Worm (Caenorhabditis elegans) whole organism, late embryonic: Measurements from ENCODE around the gene clec-41.

Source experiments
- C08G9.2 ChIP-seq: sonication (generic microtip); optimal IDR thresholded peaks from 2 replicates; lab custom pipeline; 2016; ENCODE audit warnings: mild to moderate bottlenecking, missing genetic modification characterization, moderate library complexity, missing compliant biosample characterization
- F13H6.1 ChIP-seq: sonication (generic microtip); optimal IDR thresholded peaks from 2 replicates; lab custom pipeline; 2016; ENCODE audit warnings: missing genetic modification characterization, missing compliant biosample characterization
- T23F11.4 ChIP-seq: fragments of 200-800 bp; sonication (Bioruptor generic); optimal IDR thresholded peaks from 2 replicates; lab custom pipeline; 2018; ENCODE audit warnings: mild to moderate bottlenecking, missing genetic modification characterization, missing compliant biosample characterization
- Y22D7AL.16 ChIP-seq: sonication (generic microtip); optimal IDR thresholded peaks from 2 replicates; lab custom pipeline; 2016; ENCODE audit warnings: missing genetic modification characterization, missing compliant biosample characterization
- ama-1 ChIP-seq: fragments of 150-350 bp; optimal IDR thresholded peaks from 2 replicates; lab custom pipeline; 2014
- ceh-18 ChIP-seq: sonication (generic microtip); optimal IDR thresholded peaks from 2 replicates; lab custom pipeline; 2016; ENCODE audit warnings: missing genetic modification characterization, missing compliant biosample characterization
- ceh-19 ChIP-seq: fragments of 200-800 bp; sonication (Bioruptor generic); optimal IDR thresholded peaks from 2 replicates; lab custom pipeline; 2018; ENCODE audit warnings: mild to moderate bottlenecking, missing genetic modification characterization, missing compliant biosample characterization
- ceh-24 ChIP-seq: sonication (generic microtip); optimal IDR thresholded peaks from 2 replicates; lab custom pipeline; 2016; ENCODE audit warnings: mild to moderate bottlenecking, missing genetic modification characterization, missing compliant biosample characterization
- ceh-31 ChIP-seq: sonication (generic microtip); optimal IDR thresholded peaks from 2 replicates; lab custom pipeline; 2016; ENCODE audit warnings: missing genetic modification characterization, missing compliant biosample characterization
- ceh-34 ChIP-seq: sonication (generic microtip); optimal IDR thresholded peaks from 2 replicates; lab custom pipeline; 2016; ENCODE audit warnings: mild to moderate bottlenecking, missing genetic modification characterization, missing compliant biosample characterization
- ceh-45 ChIP-seq: fragments of 200-800 bp; sonication (Bioruptor generic); IDR thresholded peaks from 2 replicates; pipeline ENCODE4 v1.3.6; 2022; ENCODE audit warnings: missing genetic modification reagents, missing genetic modification characterization, missing compliant biosample characterization
- che-1 ChIP-seq: sonication (generic microtip); optimal IDR thresholded peaks from 2 replicates; lab custom pipeline; 2016; ENCODE audit warnings: mild to moderate bottlenecking, missing genetic modification characterization, missing compliant biosample characterization
- elt-4 ChIP-seq: sonication (generic microtip); optimal IDR thresholded peaks from 2 replicates; lab custom pipeline; 2016; ENCODE audit warnings: missing genetic modification characterization, missing compliant biosample characterization
- ets-4 ChIP-seq: sonication (generic microtip); optimal IDR thresholded peaks from 2 replicates; lab custom pipeline; 2016; ENCODE audit warnings: missing genetic modification characterization, missing compliant biosample characterization
- fkh-10 ChIP-seq: fragments of 150-350 bp; optimal IDR thresholded peaks from 2 replicates; lab custom pipeline; 2014; ENCODE audit warnings: missing biosample characterization, missing genetic modification reagents, missing genetic modification characterization
- gmeb-2 ChIP-seq: sonication (generic microtip); optimal IDR thresholded peaks from 2 replicates; lab custom pipeline; 2016; ENCODE audit warnings: missing genetic modification characterization, inconsistent platforms, missing compliant biosample characterization
- hlh-30 ChIP-seq: sonication (generic microtip); optimal IDR thresholded peaks from 2 replicates; lab custom pipeline; 2017; ENCODE audit warnings: antibody characterized with exemption, missing genetic modification characterization, missing compliant biosample characterization; ENCODE audit not compliant: insufficient read depth
- hlh-6 ChIP-seq: sonication (generic microtip); optimal IDR thresholded peaks from 2 replicates; lab custom pipeline; 2016; ENCODE audit warnings: missing genotype, missing genetic modification characterization, missing compliant biosample characterization
- hlh-8 ChIP-seq: sonication (generic microtip); optimal IDR thresholded peaks from 2 replicates; lab custom pipeline; 2016; ENCODE audit warnings: missing genotype, missing genetic modification characterization, missing compliant biosample characterization
- lim-6 ChIP-seq: sonication (generic microtip); optimal IDR thresholded peaks from 2 replicates; lab custom pipeline; 2016; ENCODE audit warnings: missing genetic modification characterization, missing compliant biosample characterization
- lin-11 ChIP-seq: fragments of 200-800 bp; sonication (Bioruptor generic); optimal IDR thresholded peaks from 2 replicates; lab custom pipeline; 2018; ENCODE audit warnings: mild to moderate bottlenecking, missing genetic modification characterization, missing compliant biosample characterization
- madf-2 ChIP-seq: sonication (generic microtip); optimal IDR thresholded peaks from 2 replicates; lab custom pipeline; 2017; ENCODE audit warnings: missing genetic modification characterization, missing compliant biosample characterization
- mec-3 ChIP-seq: sonication (generic microtip); optimal IDR thresholded peaks from 2 replicates; lab custom pipeline; 2016; ENCODE audit warnings: borderline replicate concordance, missing genetic modification characterization, missing compliant biosample characterization
- nhr-11 ChIP-seq: fragments of 150-350 bp; optimal IDR thresholded peaks from 2 replicates; lab custom pipeline; 2014; ENCODE audit warnings: missing biosample characterization, missing genetic modification characterization
- npax-4 ChIP-seq: sonication (generic microtip); optimal IDR thresholded peaks from 2 replicates; lab custom pipeline; 2016; ENCODE audit warnings: missing genetic modification characterization, missing compliant biosample characterization
- odd-2 ChIP-seq: sonication (generic microtip); optimal IDR thresholded peaks from 2 replicates; lab custom pipeline; 2017; ENCODE audit warnings: antibody characterized with exemption, mild to moderate bottlenecking, missing genetic modification characterization, missing compliant biosample characterization
- pat-9 ChIP-seq: fragments of 200-800 bp; sonication (Bioruptor generic); optimal IDR thresholded peaks from 2 replicates; lab custom pipeline; 2018; ENCODE audit warnings: mild to moderate bottlenecking, missing genetic modification characterization, moderate library complexity, missing compliant biosample characterization
- pax-1 ChIP-seq: fragments of 150-350 bp; optimal IDR thresholded peaks from 2 replicates; lab custom pipeline; 2014; ENCODE audit warnings: missing biosample characterization, missing genetic modification characterization
- pha-4 ChIP-seq: fragments of 150-350 bp; optimal IDR thresholded peaks from 2 replicates; lab custom pipeline; 2018; ENCODE audit warnings: missing biosample characterization, missing genetic modification reagents, missing genetic modification characterization
- pros-1 ChIP-seq: fragments of 150-350 bp; optimal IDR thresholded peaks from 2 replicates; lab custom pipeline; 2014; ENCODE audit warnings: missing biosample characterization, missing genetic modification reagents, missing genetic modification characterization
- rnt-1 ChIP-seq: sonication (generic microtip); optimal IDR thresholded peaks from 2 replicates; lab custom pipeline; 2016; ENCODE audit warnings: missing genetic modification characterization, missing compliant biosample characterization
- sox-2 ChIP-seq: fragments of 200-800 bp; sonication (Bioruptor generic); IDR thresholded peaks from 2 replicates; pipeline ENCODE4 v1.3.6; 2022; ENCODE audit warnings: missing genetic modification reagents, missing genetic modification characterization, missing compliant biosample characterization
- sox-4 ChIP-seq: sonication (generic microtip); optimal IDR thresholded peaks from 2 replicates; lab custom pipeline; 2017; ENCODE audit warnings: mild to moderate bottlenecking, missing genetic modification characterization, inconsistent platforms, missing compliant biosample characterization
- syd-9 ChIP-seq: sonication (generic microtip); optimal IDR thresholded peaks from 2 replicates; lab custom pipeline; 2016; ENCODE audit warnings: mild to moderate bottlenecking, missing genetic modification characterization, moderate library complexity, missing compliant biosample characterization
- tbx-2 ChIP-seq: sonication (generic microtip); optimal IDR thresholded peaks from 2 replicates; lab custom pipeline; 2016; ENCODE audit warnings: missing genetic modification characterization, missing compliant biosample characterization
- ttx-3 ChIP-seq: sonication (generic microtip); optimal IDR thresholded peaks from 2 replicates; lab custom pipeline; 2016; ENCODE audit warnings: missing genetic modification reagents, missing genetic modification characterization, missing compliant biosample characterization
- unc-55 ChIP-seq: sonication (generic microtip); optimal IDR thresholded peaks from 2 replicates; lab custom pipeline; 2017; ENCODE audit warnings: missing biosample characterization, missing genetic modification reagents, missing genetic modification characterization
- unc-86 ChIP-seq: sonication (generic microtip); optimal IDR thresholded peaks from 2 replicates; lab custom pipeline; 2016; ENCODE audit warnings: missing genetic modification characterization, missing compliant biosample characterization
- zip-5 ChIP-seq: sonication (generic microtip); optimal IDR thresholded peaks from 2 replicates; lab custom pipeline; 2016; ENCODE audit warnings: missing genetic modification characterization, missing compliant biosample characterization

clec-41 gene

DNA sequence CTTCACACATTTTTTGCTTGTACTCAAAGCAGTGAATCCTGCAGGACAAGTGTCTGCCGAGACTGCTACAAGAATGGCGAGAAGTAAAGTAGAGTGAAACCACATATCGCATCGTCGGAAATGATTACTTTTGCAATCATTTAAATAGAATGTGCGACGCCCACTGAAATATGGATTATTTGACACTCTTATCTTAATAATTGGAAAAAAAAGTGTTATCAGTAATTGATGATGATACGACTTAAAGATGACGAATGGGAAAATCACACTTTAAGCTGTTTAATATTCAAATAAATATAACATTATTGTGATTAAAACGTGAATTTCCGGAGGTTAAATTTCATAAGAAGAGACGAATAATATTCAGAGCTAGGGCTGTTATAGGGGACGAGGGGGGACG, at the start of gene clec-41:
Gene clec-41 (minus strand): TSS at position 147 of the 400 bp plus-strand sequence.
- no peak for TF ChIP-seq elt-4 (tag; lab: Kevin White, UChicago)
- no peak for TF ChIP-seq pat-9 (tag; lab: Kevin White, UChicago)
- no peak for TF ChIP-seq ttx-3 (tag; lab: Kevin White, UChicago)
- no peak for TF ChIP-seq hlh-30 (tag; lab: Kevin White, UChicago)
- TF ChIP-seq C08G9.2 (tag; lab: Kevin White, UChicago), result no peak
- TF ChIP-seq gmeb-2, result no peak
- TF ChIP-seq pros-1 (tag; lab: Kevin White, UChicago), result no peak
- no peak for TF ChIP-seq tbx-2 (tag; lab: Kevin White, UChicago)
- TF ChIP-seq T23F11.4, result no peak
- TF ChIP-seq mec-3 (tag; lab: Kevin White, UChicago), result no peak

ce11 chrV:13185384-13185783, 47.5 kb upstream of the clec-41 start, which contains the start of gene sri-6:
TSS of gene sri-6 (plus strand) at chrV:13185684.
- no peak for TF ChIP-seq ceh-34 (tag; lab: Kevin White, UChicago)
- TF ChIP-seq sox-4 (tag; lab: Kevin White, UChicago), result no peak
- no peak for TF ChIP-seq pha-4 (tag; lab: Kevin White, UChicago)
- TF ChIP-seq zip-5 (tag; lab: Kevin White, UChicago), result no peak
- TF ChIP-seq hlh-8, result no peak
- TF ChIP-seq ceh-31, result no peak
- TF ChIP-seq npax-4 (tag; lab: Kevin White, UChicago), result no peak
- TF ChIP-seq F13H6.1, result no peak
- no peak for TF ChIP-seq mec-3 (tag; lab: Kevin White, UChicago)
- no peak for TF ChIP-seq odd-2
- TF ChIP-seq fkh-10 (GFP tag; lab: Kevin White, UChicago), result no peak
- no peak for TF ChIP-seq hlh-6 (tag; lab: Kevin White, UChicago)
- no peak for TF ChIP-seq ceh-19
- TF ChIP-seq ets-4, result no peak

- no peak for TF ChIP-seq lim-6 (tag; lab: Kevin White, UChicago)
- no peak for TF ChIP-seq tbx-2 (tag; lab: Kevin White, UChicago)
- TF ChIP-seq ceh-19, result no peak
- no peak for TF ChIP-seq hlh-8
- TF ChIP-seq T23F11.4, result no peak
- no peak for TF ChIP-seq madf-2 (tag; lab: Kevin White, UChicago)
- no peak for TF ChIP-seq ceh-18 (tag; lab: Kevin White, UChicago)
Observed at ce11 chrV:13184137-13184536, 46.2 kb upstream of the clec-41 start, which contains the start of gene T09E8.4. TSS of gene T09E8.4 (minus strand) at chrV:13184237.

DNA sequence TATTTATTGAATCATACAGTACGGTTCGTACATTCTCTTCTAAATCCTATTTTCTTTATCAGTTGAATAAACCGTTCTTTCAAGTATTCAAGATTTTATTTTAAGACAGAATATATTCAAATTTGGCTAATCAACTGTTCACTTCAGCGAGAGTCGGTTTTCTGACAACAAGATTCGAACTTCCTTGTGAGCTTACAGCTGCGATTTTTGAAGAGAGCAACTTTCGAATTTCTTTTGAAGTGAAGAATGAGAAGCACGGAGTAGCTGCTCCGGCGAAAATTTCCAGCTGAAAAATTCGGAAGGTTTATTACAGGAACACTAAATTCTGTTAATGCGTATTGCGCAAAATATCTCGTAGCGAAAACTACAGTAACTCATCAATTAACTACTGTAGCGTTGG, 43.5 kb upstream of the clec-41 start:
- TF ChIP-seq ceh-24 (tag; lab: Kevin White, UChicago) (no peak), zip-5 (tag; lab: Kevin White, UChicago) (no peak), unc-55 (no peak)

ce11 chrV:13179986-13180591, 42.2 kb upstream of the clec-41 start, which contains the start of gene cni-1:
TSS of gene cni-1 (plus strand) at chrV:13180330.
- TF ChIP-seq Y22D7AL.16 (tag; lab: Kevin White, UChicago) (no peak), ceh-18 (tag; lab: Kevin White, UChicago) (no peak), sox-4 (tag; lab: Kevin White, UChicago) (no peak), sox-2 (no peak), lin-11 (tag; lab: Kevin White, UChicago) (no peak), unc-86 (tag; lab: Kevin White, UChicago) (no peak), madf-2 (tag; lab: Kevin White, UChicago) (no peak), rnt-1 (no peak), nhr-11 (tag; lab: Kevin White, UChicago) (no peak), pax-1 (tag; lab: Kevin White, UChicago) (no peak), ets-4 (no peak), lim-6 (tag; lab: Kevin White, UChicago) (no peak), syd-9 (no peak), T23F11.4 (no peak), unc-55 (no peak), ama-1 (lab: Kevin White, UChicago) (no peak), ceh-45 (GFP tag; lab: Robert Waterston, UW) (no peak), che-1 (no peak), pat-9 (tag; lab: Kevin White, UChicago) (no peak), tbx-2 (tag; lab: Kevin White, UChicago) (no peak)
